Worm (Caenorhabditis elegans): ENCODE results near the gene ntl-3.

ce11 chrIII:11849590-11849989, 3.3 kb upstream of the ntl-3 start:
- no peak for TF ChIP-seq unc-62 (GFP tag; optimal IDR thresholded peaks at IDR 0.05)
- TF ChIP-seq F10E7.11 (tag; optimal IDR thresholded peaks at IDR 0.05), result no peak
- TF ChIP-seq Y53F4B.3 (GFP tag; IDR thresholded peaks at IDR 0.05), result no peak
- no peak for TF ChIP-seq nhr-179 (tag; optimal IDR thresholded peaks at IDR 0.05)
- TF ChIP-seq nhr-120 (GFP tag; IDR thresholded peaks at IDR 0.05), result no peak
- no peak for TF ChIP-seq nhr-90 (tag; optimal IDR thresholded peaks at IDR 0.05)
- no peak for TF ChIP-seq Y53G8AR.9 (GFP tag; conservative IDR thresholded peaks at IDR 0.05)
- TF ChIP-seq attf-6 (GFP tag; IDR thresholded peaks at IDR 0.05), result no peak

All from whole organism, young adult.